Fruit fly (Drosophila melanogaster) whole organism, embryonic: ENCODE data around the gene Ac76E.
A peak's percentile ranks its signal among the peaks of the same experiment; 100 is the strongest.

ENCODE experiments used
- Aef1 ChIP-seq: fragments of 200-800 bp; sonication (Bioruptor generic); IDR thresholded peaks from 3 replicates; pipeline ENCODE4 v1.3.6; 2022; ENCODE audit warnings: missing biosample characterization, missing genetic modification characterization
- Atf6 ChIP-seq: fragments of 200-800 bp; sonication (Bioruptor generic); IDR thresholded peaks from 2 replicates; pipeline ENCODE4 v1.3.6; 2022; ENCODE audit warnings: missing biosample characterization, missing genetic modification characterization
- CG12071 ChIP-seq: fragments of 200-800 bp; sonication (Bioruptor generic); optimal IDR thresholded peaks from 3 replicates; lab custom pipeline; 2018; ENCODE audit warnings: missing biosample characterization, mild to moderate bottlenecking, missing genetic modification characterization
- CG12299 ChIP-seq: fragments of 200-800 bp; sonication (Bioruptor generic); optimal IDR thresholded peaks from 2 replicates; lab custom pipeline; 2018; ENCODE audit warnings: missing biosample characterization, mild to moderate bottlenecking, missing genetic modification characterization
- CG14050 ChIP-seq: fragments of 200-800 bp; sonication (Bioruptor generic); IDR thresholded peaks from 3 replicates; pipeline ENCODE4 v1.3.6; 2022; ENCODE audit warnings: missing biosample characterization, missing genetic modification characterization
- CG15269 ChIP-seq: fragments of 200-800 bp; sonication (Bioruptor generic); optimal IDR thresholded peaks from 2 replicates; lab custom pipeline; 2018; ENCODE audit warnings: missing biosample characterization, mild to moderate bottlenecking, missing genetic modification characterization, moderate library complexity
- CG17385 ChIP-seq: fragments of 200-800 bp; sonication (Bioruptor generic); optimal IDR thresholded peaks from 3 replicates; lab custom pipeline; 2018; ENCODE audit warnings: missing biosample characterization, mild to moderate bottlenecking, missing genetic modification characterization
- CG2116 ChIP-seq: fragments of 200-800 bp; sonication (Bioruptor generic); optimal IDR thresholded peaks from 3 replicates; lab custom pipeline; 2018; ENCODE audit warnings: missing biosample characterization, mild to moderate bottlenecking, missing genetic modification characterization
- CG2199 ChIP-seq: fragments of 200-800 bp; sonication (Bioruptor generic); IDR thresholded peaks from 3 replicates; pipeline ENCODE4 v1.3.6; 2022; ENCODE audit warnings: missing biosample characterization, missing genetic modification characterization
- CG2202 ChIP-seq: fragments of 200-800 bp; sonication (Bioruptor generic); optimal IDR thresholded peaks from 2 replicates; lab custom pipeline; 2018; ENCODE audit warnings: missing biosample characterization, mild to moderate bottlenecking, missing genetic modification characterization
- CG2678 ChIP-seq: fragments of 200-800 bp; sonication (Bioruptor generic); optimal IDR thresholded peaks from 3 replicates; lab custom pipeline; 2019; ENCODE audit warnings: missing biosample characterization, mild to moderate bottlenecking, missing genetic modification characterization, moderate library complexity
- CG31224 ChIP-seq: fragments of 200-800 bp; sonication (Bioruptor generic); IDR thresholded peaks from 2 replicates; pipeline ENCODE4 v1.3.6; 2022; ENCODE audit warnings: missing biosample characterization, missing genetic modification characterization
- CG3995 ChIP-seq: fragments of 200-800 bp; sonication (Bioruptor generic); optimal IDR thresholded peaks from 3 replicates; lab custom pipeline; 2016; ENCODE audit warnings: missing biosample characterization, missing genetic modification characterization
- CG4328 ChIP-seq: fragments of 200-800 bp; sonication (Bioruptor generic); optimal IDR thresholded peaks from 3 replicates; lab custom pipeline; 2017; ENCODE audit warnings: missing biosample characterization, missing genetic modification reagents, missing genetic modification characterization
- CG6254 ChIP-seq: fragments of 200-800 bp; sonication (Bioruptor generic); optimal IDR thresholded peaks from 3 replicates; lab custom pipeline; 2017; ENCODE audit warnings: mild to moderate bottlenecking, missing biosample characterization, missing genetic modification reagents, missing genetic modification characterization
- CG6272 ChIP-seq: fragments of 200-800 bp; sonication (Bioruptor generic); IDR thresholded peaks from 2 replicates; pipeline ENCODE4 v1.3.6; 2022; ENCODE audit warnings: missing biosample characterization, missing genetic modification characterization
- CG6654 ChIP-seq: fragments of 200-800 bp; sonication (Bioruptor generic); optimal IDR thresholded peaks from 2 replicates; lab custom pipeline; 2017; ENCODE audit warnings: missing biosample characterization, mild to moderate bottlenecking, missing genetic modification characterization
- CG6791 ChIP-seq: fragments of 200-800 bp; sonication (Bioruptor generic); IDR thresholded peaks from 3 replicates; pipeline ENCODE4 v1.3.6; 2022; ENCODE audit warnings: missing biosample characterization, missing genetic modification characterization; ENCODE audit not compliant: partially characterized antibody
- CG7928 ChIP-seq: fragments of 200-800 bp; sonication (Bioruptor generic); optimal IDR thresholded peaks from 2 replicates; lab custom pipeline; 2017; ENCODE audit warnings: missing biosample characterization, mild to moderate bottlenecking, missing genetic modification characterization
- CG8388 ChIP-seq: fragments of 200-800 bp; sonication (Bioruptor generic); optimal IDR thresholded peaks from 2 replicates; lab custom pipeline; 2019; ENCODE audit warnings: missing biosample characterization, mild to moderate bottlenecking, missing genetic modification characterization, moderate library complexity
- CG9797 ChIP-seq: fragments of 200-800 bp; sonication (Bioruptor generic); optimal IDR thresholded peaks from 3 replicates; lab custom pipeline; 2018; ENCODE audit warnings: missing biosample characterization, mild to moderate bottlenecking, missing genetic modification characterization
- CTCF ChIP-seq: fragments of 200-800 bp; sonication (Bioruptor generic); optimal IDR thresholded peaks from 2 replicates; lab custom pipeline; 2017; ENCODE audit warnings: missing biosample characterization, mild to moderate bottlenecking, missing genetic modification characterization, moderate library complexity
- Chrac-16 ChIP-seq: fragments of 200-800 bp; sonication (Bioruptor generic); optimal IDR thresholded peaks from 3 replicates; lab custom pipeline; 2016; ENCODE audit warnings: missing biosample characterization, missing genetic modification characterization
- CoRest ChIP-seq: fragments of 200-800 bp; sonication (Bioruptor generic); optimal IDR thresholded peaks from 3 replicates; lab custom pipeline; 2018; ENCODE audit warnings: missing biosample characterization, mild to moderate bottlenecking, missing genetic modification characterization, moderate library complexity
- Dll ChIP-seq: fragments of 200-800 bp; sonication (Bioruptor generic); IDR thresholded peaks from 4 replicates; pipeline ENCODE4 v1.3.6; 2022; ENCODE audit warnings: missing biosample characterization, missing genetic modification characterization; ENCODE audit not compliant: partially characterized antibody
- Fer2 ChIP-seq: fragments of 200-800 bp; sonication (Bioruptor generic); optimal IDR thresholded peaks from 2 replicates; lab custom pipeline; 2018; ENCODE audit warnings: missing biosample characterization, mild to moderate bottlenecking, missing genetic modification characterization, moderate library complexity
- Fer3 ChIP-seq: fragments of 200-800 bp; sonication (Bioruptor generic); optimal IDR thresholded peaks from 2 replicates; lab custom pipeline; 2018; ENCODE audit warnings: missing biosample characterization, mild to moderate bottlenecking, missing genetic modification characterization, moderate library complexity
- H2.0 ChIP-seq: fragments of 200-800 bp; sonication (Bioruptor generic); IDR thresholded peaks from 2 replicates; pipeline ENCODE4 v1.3.6; 2022; ENCODE audit warnings: missing biosample characterization, missing genetic modification characterization
- Hmx ChIP-seq: fragments of 200-800 bp; sonication (Bioruptor generic); optimal IDR thresholded peaks from 2 replicates; lab custom pipeline; 2016; ENCODE audit warnings: missing biosample characterization, missing genetic modification characterization
- Lim3 ChIP-seq: fragments of 200-800 bp; sonication (Bioruptor generic); IDR thresholded peaks from 2 replicates; pipeline ENCODE4 v1.3.6; 2022; ENCODE audit warnings: missing biosample characterization, missing genetic modification characterization
- Mrtf ChIP-seq: fragments of 200-800 bp; sonication (Bioruptor generic); IDR thresholded peaks from 3 replicates; pipeline ENCODE4 v1.3.6; 2022; ENCODE audit warnings: missing biosample characterization, missing genetic modification characterization
- NK7.1 ChIP-seq: fragments of 200-800 bp; sonication (Bioruptor generic); optimal IDR thresholded peaks from 3 replicates; lab custom pipeline; 2016; ENCODE audit warnings: missing biosample characterization, missing genetic modification characterization
- Sox102F ChIP-seq: fragments of 200-800 bp; sonication (Bioruptor generic); optimal IDR thresholded peaks from 2 replicates; lab custom pipeline; 2018; ENCODE audit warnings: missing biosample characterization, mild to moderate bottlenecking, missing genetic modification characterization, moderate library complexity
- YL-1 ChIP-seq: fragments of 200-800 bp; sonication (Bioruptor generic); optimal IDR thresholded peaks from 3 replicates; lab custom pipeline; 2017; ENCODE audit warnings: missing biosample characterization, mild to moderate bottlenecking, missing genetic modification characterization
- aop ChIP-seq: fragments of 200-800 bp; sonication (Bioruptor generic); IDR thresholded peaks from 2 replicates; pipeline ENCODE4 v1.3.6; 2022; ENCODE audit warnings: missing biosample characterization, missing genetic modification characterization
- corto ChIP-seq: fragments of 200-800 bp; sonication (Bioruptor generic); optimal IDR thresholded peaks from 2 replicates; lab custom pipeline; 2016; ENCODE audit warnings: missing biosample characterization, mild to moderate bottlenecking, missing genetic modification characterization, moderate library complexity
- dmrt99B ChIP-seq: fragments of 200-800 bp; sonication (Bioruptor generic); optimal IDR thresholded peaks from 2 replicates; lab custom pipeline; 2018; ENCODE audit warnings: missing biosample characterization, mild to moderate bottlenecking, missing genetic modification characterization, moderate library complexity
- eyg ChIP-seq: fragments of 200-800 bp; sonication (Bioruptor generic); optimal IDR thresholded peaks from 3 replicates; lab custom pipeline; 2016; ENCODE audit warnings: missing biosample characterization, missing genetic modification characterization
- fd102C ChIP-seq: fragments of 200-800 bp; sonication (Bioruptor generic); optimal IDR thresholded peaks from 2 replicates; lab custom pipeline; 2018; ENCODE audit warnings: missing biosample characterization, mild to moderate bottlenecking, missing genetic modification characterization, moderate library complexity
- gsb ChIP-seq: fragments of 200-800 bp; sonication (Bioruptor generic); IDR thresholded peaks from 2 replicates; pipeline ENCODE4 v1.3.6; 2022; ENCODE audit warnings: missing biosample characterization, missing genetic modification characterization
- ind ChIP-seq: fragments of 200-800 bp; sonication (Bioruptor generic); optimal IDR thresholded peaks from 3 replicates; lab custom pipeline; 2016; ENCODE audit warnings: missing biosample characterization, missing genetic modification characterization
- jumu ChIP-seq: fragments of 200-800 bp; sonication (Bioruptor generic); optimal IDR thresholded peaks from 3 replicates; lab custom pipeline; 2016; ENCODE audit warnings: missing biosample characterization, missing genetic modification characterization
- ken ChIP-seq: fragments of 200-800 bp; sonication (Bioruptor generic); IDR thresholded peaks from 3 replicates; pipeline ENCODE4 v1.3.6; 2022; ENCODE audit warnings: missing biosample characterization, missing genetic modification characterization
- lbe ChIP-seq: fragments of 200-800 bp; sonication (Bioruptor generic); optimal IDR thresholded peaks from 2 replicates; lab custom pipeline; 2016; ENCODE audit warnings: missing biosample characterization, mild to moderate bottlenecking, missing genetic modification characterization
- mam ChIP-seq: fragments of 200-800 bp; sonication (Bioruptor generic); optimal IDR thresholded peaks from 3 replicates; lab custom pipeline; 2016; ENCODE audit warnings: missing biosample characterization, missing genetic modification characterization
- nerfin-2 ChIP-seq: fragments of 200-800 bp; sonication (Bioruptor generic); IDR thresholded peaks from 2 replicates; pipeline ENCODE4 v1.3.6; 2022; ENCODE audit warnings: missing biosample characterization, missing genetic modification characterization; ENCODE audit not compliant: partially characterized antibody
- odd ChIP-seq: fragments of 200-800 bp; sonication (Bioruptor generic); optimal IDR thresholded peaks from 2 replicates; lab custom pipeline; 2017; ENCODE audit warnings: missing biosample characterization, mild to moderate bottlenecking, missing genetic modification characterization
- org-1 ChIP-seq: fragments of 200-800 bp; sonication (Bioruptor generic); optimal IDR thresholded peaks from 2 replicates; lab custom pipeline; 2017; ENCODE audit warnings: missing biosample characterization, missing genetic modification characterization
- so ChIP-seq: fragments of 200-800 bp; sonication (Bioruptor generic); IDR thresholded peaks from 3 replicates; pipeline ENCODE4 v1.3.6; 2022; ENCODE audit warnings: missing biosample characterization, missing genetic modification characterization
- tup ChIP-seq: fragments of 200-800 bp; sonication (Bioruptor generic); optimal IDR thresholded peaks from 2 replicates; lab custom pipeline; 2016; ENCODE audit warnings: missing biosample characterization, mild to moderate bottlenecking, missing genetic modification characterization, moderate library complexity
- wor ChIP-seq: fragments of 200-800 bp; sonication (Bioruptor generic); IDR thresholded peaks from 2 replicates; pipeline ENCODE4 v1.3.6; 2022; ENCODE audit warnings: missing biosample characterization, missing genetic modification characterization

Gene Ac76E

dm6 chr3L:20000081-20000736, 61.1 kb downstream of the Ac76E start, which contains the start of the genes Tom20 and Gabat (continued):
- TF ChIP-seq CG8388 (GFP tag; lab: Kevin White, UChicago) = no peak
- TF ChIP-seq CG6272 = no peak
- peak; percentile 9 for TF ChIP-seq Fer3 (tag; lab: Kevin White, UChicago)
- TF ChIP-seq CG6654 = no peak
- no peak for TF ChIP-seq ken (GFP tag; lab: Robert Waterston, UW)
- no peak for TF ChIP-seq dmrt99B (tag; lab: Kevin White, UChicago)
- no peak for TF ChIP-seq CTCF
- no peak for TF ChIP-seq eyg (GFP tag; lab: Kevin White, UChicago)
- 0 out of 2 replicates have a peak, but pooled peaks have one; percentile 18 for TF ChIP-seq Atf6 (GFP tag; lab: Robert Waterston, UW)
- no peak for TF ChIP-seq tup
- no peak for TF ChIP-seq CG9797 (GFP tag; lab: Kevin White, UChicago)
- no peak for TF ChIP-seq Sox102F (GFP tag; lab: Kevin White, UChicago)
- TF ChIP-seq org-1 = no peak
- no peak for TF ChIP-seq Chrac-16
- TF ChIP-seq CG7928 = no peak
- no peak for TF ChIP-seq CG2199
- TF ChIP-seq Lim3 (GFP tag; lab: Robert Waterston, UW) = no peak
- no peak for TF ChIP-seq gsb (GFP tag; lab: Robert Waterston, UW)
- no peak for TF ChIP-seq mam (GFP tag; lab: Kevin White, UChicago)
- TF ChIP-seq so = no peak
- no peak for TF ChIP-seq wor (GFP tag; lab: Robert Waterston, UW)
- TF ChIP-seq CG2202 (tag; lab: Kevin White, UChicago) = no peak
- no peak for TF ChIP-seq CG12071 (GFP tag; lab: Kevin White, UChicago)
- TF ChIP-seq jumu (GFP tag; lab: Kevin White, UChicago) = no peak
- TF ChIP-seq CG14050 (GFP tag; lab: Robert Waterston, UW) = no peak
- no peak for TF ChIP-seq CG15269 (tag; lab: Kevin White, UChicago)
- TF ChIP-seq ind (GFP tag; lab: Kevin White, UChicago) = no peak
- no peak for TF ChIP-seq YL-1 (GFP tag; lab: Kevin White, UChicago)
- TF ChIP-seq NK7.1 (GFP tag; lab: Kevin White, UChicago) = no peak
- TF ChIP-seq CoRest (tag; lab: Kevin White, UChicago) = peak; percentile 8
- TF ChIP-seq Dll = no peak
- TF ChIP-seq aop (GFP tag; lab: Robert Waterston, UW) = no peak
- no peak for TF ChIP-seq fd102C (GFP tag; lab: Kevin White, UChicago)

- TF ChIP-seq CG3995 = no peak
- TF ChIP-seq Fer2 (tag; lab: Kevin White, UChicago) = no peak
- no peak for TF ChIP-seq H2.0 (GFP tag; lab: Robert Waterston, UW)
- no peak for TF ChIP-seq corto
- TF ChIP-seq Aef1 (GFP tag; lab: Robert Waterston, UW) = no peak
- no peak for TF ChIP-seq CG6791 (GFP tag; lab: Robert Waterston, UW)
- TF ChIP-seq CG17385 (GFP tag; lab: Kevin White, UChicago) = no peak
- peak; percentile 23 for TF ChIP-seq CG2116 (GFP tag; lab: Kevin White, UChicago)
- TF ChIP-seq Hmx (GFP tag; lab: Kevin White, UChicago) = no peak
- TF ChIP-seq CG2678 (tag; lab: Kevin White, UChicago) = no peak
- TF ChIP-seq CG12299 (tag; lab: Kevin White, UChicago) = no peak
- no peak for TF ChIP-seq CG6254 (GFP tag; lab: Kevin White, UChicago)
- no peak for TF ChIP-seq CG4328
- TF ChIP-seq CG31224 (GFP tag; lab: Robert Waterston, UW) = no peak
- TF ChIP-seq lbe (GFP tag; lab: Kevin White, UChicago) = no peak
- TF ChIP-seq odd (GFP tag; lab: Kevin White, UChicago) = no peak
- TF ChIP-seq nerfin-2 (GFP tag; lab: Robert Waterston, UW) = no peak
- TF ChIP-seq Mrtf (GFP tag; lab: Robert Waterston, UW) = no peak
Observed at dm6 chr3L:20000878-20001640, 62.0 kb downstream of the Ac76E start.
